Worm (Caenorhabditis elegans): ENCODE data around the gene R151.10.

DNA sequence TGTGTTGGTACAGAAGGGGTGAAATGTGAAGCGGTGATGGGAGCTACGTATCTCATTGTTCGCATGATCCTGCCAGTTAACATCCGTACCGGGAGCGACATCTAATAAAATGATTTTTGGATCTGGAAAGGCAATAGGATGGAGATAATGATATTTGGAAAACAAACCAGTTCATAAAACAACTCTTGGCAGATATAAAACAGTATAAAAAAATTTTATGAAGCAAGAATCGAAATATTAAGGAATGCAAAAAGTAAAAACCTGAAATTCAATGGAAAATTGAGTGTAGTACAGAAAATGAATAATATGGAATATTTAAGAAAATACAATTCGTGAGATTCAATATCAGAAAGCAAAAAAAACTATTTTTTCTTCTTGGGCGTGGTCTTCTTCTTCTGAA lies 4.1 kb downstream of the R151.10 start, which contains the start of gene hsp-75:
- TF ChIP-seq zag-1 (tag; optimal IDR thresholded peaks at IDR 0.05) (no peak), nhr-77 (tag; optimal IDR thresholded peaks at IDR 0.05) (no peak), daf-12 (tag; optimal IDR thresholded peaks at IDR 0.05) (no peak), nhr-28 (tag; optimal IDR thresholded peaks at IDR 0.05) (no peak), tbx-2 (tag; optimal IDR thresholded peaks at IDR 0.05) (no peak), snpc-4 (tag; optimal IDR thresholded peaks at IDR 0.05) (no peak)
